Fruit fly (Drosophila melanogaster) whole organism, prepupa: ENCODE measurements around the gene CG10591.

ENCODE experiments used
- Blimp-1 ChIP-seq: fragments of 200-800 bp; sonication (Bioruptor generic); optimal IDR thresholded peaks from 3 replicates; lab custom pipeline; 2017; ENCODE audit warnings: missing biosample characterization, missing genetic modification characterization, mild to moderate bottlenecking, moderate library complexity, missing genetic modification reagents
- CG1621 ChIP-seq: fragments of 200-800 bp; sonication (Bioruptor generic); optimal IDR thresholded peaks from 3 replicates; lab custom pipeline; 2018; ENCODE audit warnings: missing biosample characterization, mild to moderate bottlenecking, missing genetic modification characterization
- CG6854 ChIP-seq: fragments of 200-800 bp; sonication (Bioruptor generic); optimal IDR thresholded peaks from 2 replicates; lab custom pipeline; 2017; ENCODE audit warnings: missing biosample characterization, mild to moderate bottlenecking, missing genetic modification characterization
- Eip93F ChIP-seq: fragments of 200-800 bp; sonication (Bioruptor generic); optimal IDR thresholded peaks from 2 replicates; lab custom pipeline; 2016; ENCODE audit warnings: missing biosample characterization, mild to moderate bottlenecking, missing genetic modification characterization
- Ets21C ChIP-seq: fragments of 200-800 bp; sonication (Bioruptor generic); optimal IDR thresholded peaks from 3 replicates; lab custom pipeline; 2016; ENCODE audit warnings: missing biosample characterization, missing genetic modification characterization
- Ets96B ChIP-seq: fragments of 200-800 bp; optimal IDR thresholded peaks from 2 replicates; lab custom pipeline; 2019; ENCODE audit warnings: missing biosample characterization, mild to moderate bottlenecking, missing genetic modification characterization, moderate library complexity
- OdsH ChIP-seq: fragments of 200-800 bp; sonication (Bioruptor generic); optimal IDR thresholded peaks from 3 replicates; lab custom pipeline; 2016; ENCODE audit warnings: missing biosample characterization, missing genetic modification characterization
- Smox ChIP-seq: fragments of 200-800 bp; sonication (Bioruptor generic); optimal IDR thresholded peaks from 3 replicates; lab custom pipeline; 2016; ENCODE audit warnings: missing biosample characterization, missing genetic modification characterization
- cyc ChIP-seq: fragments of 200-800 bp; sonication (Bioruptor generic); optimal IDR thresholded peaks from 3 replicates; lab custom pipeline; 2016; ENCODE audit warnings: missing biosample characterization, missing genetic modification characterization
- lz ChIP-seq: fragments of 200-800 bp; sonication (Bioruptor generic); optimal IDR thresholded peaks from 3 replicates; lab custom pipeline; 2016; ENCODE audit warnings: missing biosample characterization, missing genetic modification characterization

DNA sequence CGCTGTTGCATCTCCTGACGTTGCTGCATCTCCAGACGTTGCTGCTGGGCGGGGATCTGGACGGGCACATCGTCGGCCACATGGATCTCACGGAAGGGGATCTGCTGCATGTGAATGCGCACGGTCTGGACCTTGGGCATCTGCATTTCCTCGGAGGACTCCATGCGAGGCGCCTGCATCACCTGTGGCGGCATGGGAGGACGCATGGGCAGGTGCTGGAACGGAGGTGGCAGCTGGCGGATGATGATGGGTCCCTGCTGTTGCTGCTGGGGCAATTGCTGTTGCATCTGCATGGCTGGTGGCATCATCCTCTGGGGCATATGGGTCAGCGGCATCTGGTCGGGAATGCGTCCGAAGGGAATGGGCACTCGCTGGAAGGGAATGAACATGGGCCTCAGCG is 31.1 kb downstream of the CG10591 start:
- TF ChIP-seq CG6854 (GFP tag; lab: Kevin White, UChicago) (no peak), cyc (GFP tag; lab: Kevin White, UChicago) (no peak), lz (no peak), Ets21C (GFP tag; lab: Kevin White, UChicago) (no peak), Blimp-1 (GFP tag; lab: Kevin White, UChicago) (no peak), Eip93F (no peak), OdsH (GFP tag; lab: Kevin White, UChicago) (no peak), Smox (GFP tag; lab: Kevin White, UChicago) (no peak), CG1621 (tag; lab: Kevin White, UChicago) (no peak), Ets96B (tag; lab: Kevin White, UChicago) (no peak)
